Fruit fly (Drosophila melanogaster) whole organism, adult: Measurements from ENCODE around the gene p.

Source experiments
- CG11617 ChIP-seq: fragments of 200-800 bp; sonication (Bioruptor generic); optimal IDR thresholded peaks from 2 replicates; lab custom pipeline; 2017; ENCODE audit warnings: mild to moderate bottlenecking, missing biosample characterization, missing genetic modification reagents, missing genetic modification characterization
- CG12768 ChIP-seq: fragments of 200-800 bp; sonication (Bioruptor generic); optimal IDR thresholded peaks from 2 replicates; lab custom pipeline; 2017; ENCODE audit warnings: missing biosample characterization, missing genetic modification characterization, mild to moderate bottlenecking, moderate library complexity, missing genetic modification reagents
- CG14711 ChIP-seq: fragments of 200-800 bp; sonication (Bioruptor generic); optimal IDR thresholded peaks from 2 replicates; lab custom pipeline; 2018; ENCODE audit warnings: missing biosample characterization, mild to moderate bottlenecking, missing genetic modification characterization, moderate library complexity
- CG1620 ChIP-seq: fragments of 200-800 bp; sonication (Bioruptor generic); optimal IDR thresholded peaks from 2 replicates; lab custom pipeline; 2016; ENCODE audit warnings: missing biosample characterization, missing genetic modification characterization
- CG33017 ChIP-seq: fragments of 200-800 bp; sonication (Bioruptor generic); optimal IDR thresholded peaks from 2 replicates; lab custom pipeline; 2018; ENCODE audit warnings: missing biosample characterization, mild to moderate bottlenecking, missing genetic modification characterization, moderate library complexity
- CG5204 ChIP-seq: fragments of 200-800 bp; sonication (Bioruptor generic); optimal IDR thresholded peaks from 2 replicates; lab custom pipeline; 2016; ENCODE audit warnings: missing biosample characterization, missing genetic modification characterization
- CG7045 ChIP-seq: fragments of 200-800 bp; sonication (Bioruptor generic); optimal IDR thresholded peaks from 2 replicates; lab custom pipeline; 2017; ENCODE audit warnings: missing biosample characterization, mild to moderate bottlenecking, missing genetic modification characterization
- CG7101 ChIP-seq: fragments of 200-800 bp; sonication (Bioruptor generic); optimal IDR thresholded peaks from 2 replicates; lab custom pipeline; 2018; ENCODE audit warnings: missing biosample characterization, mild to moderate bottlenecking, missing genetic modification characterization, moderate library complexity
- Clk ChIP-seq: fragments of 200-800 bp; sonication (Bioruptor generic); optimal IDR thresholded peaks from 2 replicates; lab custom pipeline; 2017; ENCODE audit warnings: missing biosample characterization, missing genetic modification characterization
- Crg-1 ChIP-seq: fragments of 200-800 bp; sonication (Bioruptor generic); optimal IDR thresholded peaks from 2 replicates; lab custom pipeline; 2016; ENCODE audit warnings: missing biosample characterization, missing genetic modification characterization
- Hr96 ChIP-seq: fragments of 200-800 bp; sonication (Bioruptor generic); optimal IDR thresholded peaks from 2 replicates; lab custom pipeline; 2016; ENCODE audit warnings: missing biosample characterization, missing genetic modification characterization
- Mnt ChIP-seq: fragments of 200-800 bp; sonication (Bioruptor generic); optimal IDR thresholded peaks from 2 replicates; lab custom pipeline; 2016; ENCODE audit warnings: missing biosample characterization, mild to moderate bottlenecking, missing genetic modification characterization
- bab1 ChIP-seq: fragments of 200-800 bp; sonication (Bioruptor generic); optimal IDR thresholded peaks from 3 replicates; lab custom pipeline; 2019; ENCODE audit warnings: missing biosample characterization, mild to moderate bottlenecking, missing genetic modification characterization, moderate library complexity
- cic ChIP-seq: fragments of 200-800 bp; sonication (Bioruptor generic); optimal IDR thresholded peaks from 2 replicates; lab custom pipeline; 2017; ENCODE audit warnings: missing biosample characterization, mild to moderate bottlenecking, missing genetic modification characterization, moderate library complexity
- cnc ChIP-seq, 2 experiments: fragments of >200 bp; optimal IDR thresholded peaks; 2 replicates each; lab custom pipeline; 2017
- kay ChIP-seq: fragments of 200-800 bp; sonication (Bioruptor generic); peaks from one replicate; lab custom pipeline; 2016; ENCODE audit warnings: missing biosample characterization, missing genetic modification characterization, borderline replicate concordance
- ovo ChIP-seq: fragments of 200-800 bp; sonication (Bioruptor generic); optimal IDR thresholded peaks from 2 replicates; lab custom pipeline; 2016; ENCODE audit warnings: missing biosample characterization, missing genetic modification characterization
- pad ChIP-seq: fragments of 200-800 bp; sonication (Bioruptor generic); optimal IDR thresholded peaks from 3 replicates; lab custom pipeline; 2017; ENCODE audit warnings: missing biosample characterization, missing genetic modification characterization, mild to moderate bottlenecking, moderate library complexity, missing genetic modification reagents
- tj ChIP-seq: fragments of 200-800 bp; sonication (Bioruptor generic); optimal IDR thresholded peaks from 3 replicates; lab custom pipeline; 2017; ENCODE audit warnings: missing biosample characterization, mild to moderate bottlenecking, missing genetic modification characterization, moderate library complexity
- toe ChIP-seq: fragments of 200-800 bp; sonication (Bioruptor generic); optimal IDR thresholded peaks from 2 replicates; lab custom pipeline; 2016; ENCODE audit warnings: missing biosample characterization, missing genetic modification characterization

Gene p

DNA sequence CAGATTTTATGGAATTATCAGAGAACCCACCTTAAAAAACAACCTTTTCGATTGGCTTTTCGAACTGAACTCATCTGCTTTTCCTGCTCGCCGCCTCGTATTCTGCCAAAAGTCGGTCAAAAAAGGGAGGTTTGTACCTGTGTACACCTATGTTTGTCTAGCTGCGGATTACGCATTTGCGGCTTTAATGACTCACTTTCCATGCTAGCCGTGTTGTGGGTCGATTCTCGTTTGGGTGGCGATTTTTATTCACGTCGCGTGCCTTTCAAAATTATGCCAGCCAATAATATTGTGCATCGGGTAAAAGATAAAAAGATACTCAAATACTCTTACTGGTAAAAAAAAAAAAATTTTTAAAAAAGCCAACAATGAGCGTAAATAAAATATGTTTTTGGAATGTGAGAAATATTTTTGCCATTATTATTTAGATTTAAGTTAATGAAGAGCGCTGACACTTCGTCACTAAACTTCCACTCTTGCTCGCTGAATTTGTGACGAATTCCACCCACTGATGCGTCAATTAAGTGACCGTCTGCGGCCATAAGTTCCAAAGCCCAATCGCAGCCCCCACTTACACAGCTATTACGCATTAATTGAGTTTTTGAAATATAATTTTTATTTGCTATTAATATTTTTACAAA lies 24.8 kb downstream of the p start, which contains the start of gene Cyp313b1:
Gene Cyp313b1 (minus strand): TSS at position 71 of the 641 bp plus-strand sequence.
- no peak for TF ChIP-seq pad
- TF ChIP-seq kay (GFP tag; lab: Kevin White, UChicago), result no peak
- no peak for TF ChIP-seq cic (GFP tag; lab: Kevin White, UChicago)
- no peak for TF ChIP-seq CG7045 (GFP tag; lab: Kevin White, UChicago)

DNA sequence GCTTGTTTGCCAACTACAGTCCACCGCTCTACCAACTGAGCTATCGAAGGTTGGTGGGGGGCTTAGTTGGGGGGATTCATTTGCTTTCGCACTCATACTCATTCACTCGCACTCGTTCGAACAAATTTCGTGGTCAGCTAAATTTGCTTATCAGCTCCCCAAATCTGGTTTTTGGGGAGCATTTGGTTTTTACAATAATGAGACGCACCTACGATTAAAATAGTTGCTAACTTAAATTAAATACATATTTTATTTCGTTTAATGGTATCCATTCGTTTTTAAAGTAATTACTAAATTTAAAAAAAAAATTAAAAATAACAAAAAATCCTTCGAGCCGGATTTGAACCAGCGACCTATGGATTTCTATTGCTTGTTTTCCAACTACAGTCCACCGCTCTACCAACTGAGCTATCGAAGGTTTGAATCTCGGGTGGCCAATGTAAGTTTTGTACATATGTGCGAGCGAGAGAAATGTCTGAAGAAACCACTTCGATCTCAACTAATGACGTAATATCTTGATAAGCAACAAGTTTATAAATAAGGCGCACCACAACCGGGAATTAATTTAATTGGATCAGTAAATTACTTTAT lies 28.0 kb downstream of the p start:
- TF ChIP-seq CG1620 (GFP tag; lab: Kevin White, UChicago) (no peak), bab1 (GFP tag; lab: Kevin White, UChicago) (peak; percentile 10), Hr96 (GFP tag; lab: Kevin White, UChicago) (no peak), cic (GFP tag; lab: Kevin White, UChicago) (no peak), pad (no peak), CG11617 (no peak), CG5204 (no peak), tj (GFP tag; lab: Kevin White, UChicago) (peak; percentile 90), kay (GFP tag; lab: Kevin White, UChicago) (peak; percentile 79), CG33017 (tag; lab: Kevin White, UChicago) (no peak), Clk (no peak), ovo (GFP tag; lab: Kevin White, UChicago) (no peak), CG7045 (GFP tag; lab: Kevin White, UChicago) (no peak), Crg-1 (GFP tag; lab: Kevin White, UChicago) (no peak), CG12768 (no peak)

DNA sequence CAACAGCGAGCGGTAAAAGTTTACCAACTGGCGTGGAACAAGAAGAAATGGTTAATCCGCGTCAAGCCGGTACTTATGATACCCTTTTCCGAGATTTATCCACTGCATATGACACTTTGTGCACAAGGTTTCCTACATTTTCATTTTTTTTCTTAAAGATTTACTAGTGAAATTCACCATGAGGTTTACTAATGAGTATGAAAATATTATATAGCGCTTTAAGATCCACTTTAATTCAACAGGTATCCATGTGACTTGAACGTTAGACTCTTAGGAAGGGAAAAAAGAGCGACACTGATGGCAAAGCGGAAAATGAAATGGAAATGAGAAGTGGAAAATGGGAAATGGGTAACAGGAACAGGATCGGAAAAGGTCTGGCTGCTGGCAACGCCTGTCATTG lies 31.9 kb downstream of the p start:
- TF ChIP-seq tj (GFP tag; lab: Kevin White, UChicago), result no peak
- TF ChIP-seq CG11617, result no peak
- TF ChIP-seq cic (GFP tag; lab: Kevin White, UChicago), result no peak

DNA sequence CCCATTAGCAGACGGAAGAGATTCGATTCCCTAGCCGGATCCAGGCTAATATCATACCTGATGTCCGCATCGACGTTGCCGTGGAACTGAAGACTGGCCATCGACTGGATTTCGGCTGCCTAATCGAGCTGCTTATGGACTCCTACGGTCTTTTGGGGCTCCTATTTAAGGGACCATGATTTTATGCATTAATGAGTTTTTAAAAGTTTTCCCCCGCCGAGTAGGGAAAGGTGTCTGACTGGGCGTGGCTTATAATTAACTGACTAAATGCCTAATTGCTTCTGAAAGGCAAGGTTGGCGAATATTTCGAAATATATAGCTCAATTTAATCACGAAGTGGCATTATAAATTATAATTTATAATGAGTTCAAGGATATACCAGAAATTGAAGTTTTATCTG lies 34.7 kb downstream of the p start, which contains the start of gene Or85e:
Gene Or85e (minus strand): TSS at position 101 of the 400 bp plus-strand sequence.
- TF ChIP-seq cnc (optimal IDR thresholded peaks at IDR 0.05; lab: Kevin White, UChicago), result no peak
- TF ChIP-seq toe, result no peak
- TF ChIP-seq tj (GFP tag; lab: Kevin White, UChicago), result no peak

DNA sequence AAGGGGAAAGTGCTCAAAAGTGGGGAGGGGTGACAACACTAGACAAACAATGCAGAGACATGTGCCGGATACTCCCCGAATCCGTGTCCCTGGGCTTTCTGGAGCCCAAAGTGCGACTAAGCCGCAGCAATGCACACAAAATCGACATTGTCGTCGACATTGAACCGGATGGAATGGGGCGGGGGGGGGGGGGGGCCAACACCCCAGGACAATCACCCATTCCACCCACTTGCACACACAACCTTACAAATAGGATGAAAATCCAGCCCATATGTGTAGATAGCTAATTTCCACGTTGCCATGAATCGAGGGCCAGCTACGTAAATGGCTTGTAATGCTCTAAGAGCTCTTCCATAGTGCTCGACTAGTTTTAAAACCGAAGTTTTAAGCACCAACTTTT lies 49.7 kb downstream of the p start:
- TF ChIP-seq CG7101 (tag; lab: Kevin White, UChicago) (no peak), bab1 (GFP tag; lab: Kevin White, UChicago) (no peak), CG33017 (tag; lab: Kevin White, UChicago) (no peak), CG5204 (no peak), Mnt (GFP tag; lab: Kevin White, UChicago) (no peak), Clk (no peak), CG12768 (no peak), cnc (optimal IDR thresholded peaks at IDR 0.05; lab: Kevin White, UChicago) (no peak), CG1620 (GFP tag; lab: Kevin White, UChicago) (no peak), CG7045 (GFP tag; lab: Kevin White, UChicago) (no peak), toe (no peak), kay (GFP tag; lab: Kevin White, UChicago) (no peak), pad (no peak), Hr96 (GFP tag; lab: Kevin White, UChicago) (no peak), CG11617 (no peak), ovo (GFP tag; lab: Kevin White, UChicago) (no peak), cic (GFP tag; lab: Kevin White, UChicago) (no peak), tj (GFP tag; lab: Kevin White, UChicago) (no peak), Crg-1 (GFP tag; lab: Kevin White, UChicago) (no peak)

DNA sequence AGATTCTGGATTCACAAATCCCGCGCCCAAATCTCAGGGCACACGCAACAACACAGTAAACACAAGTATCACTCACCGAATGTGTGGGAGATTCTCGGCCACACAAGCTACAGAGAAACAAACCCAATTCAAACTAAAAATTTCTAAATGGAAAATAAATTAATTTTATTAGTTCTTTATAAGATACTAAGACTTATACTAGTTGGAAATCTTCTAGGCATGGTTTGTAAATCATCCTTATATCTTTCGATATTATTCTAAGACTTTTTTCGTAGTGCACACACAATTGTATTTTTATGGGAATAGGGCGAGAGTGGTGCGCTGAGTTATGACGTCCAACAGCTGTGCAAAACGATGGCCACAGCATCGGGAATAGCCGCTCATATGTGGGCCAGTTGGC lies 51.4 kb downstream of the p start:
- TF ChIP-seq CG7045 (GFP tag; lab: Kevin White, UChicago) (no peak), ovo (GFP tag; lab: Kevin White, UChicago) (no peak), cic (GFP tag; lab: Kevin White, UChicago) (no peak), CG12768 (no peak), CG14711 (tag; lab: Kevin White, UChicago) (no peak), Crg-1 (GFP tag; lab: Kevin White, UChicago) (no peak)

DNA sequence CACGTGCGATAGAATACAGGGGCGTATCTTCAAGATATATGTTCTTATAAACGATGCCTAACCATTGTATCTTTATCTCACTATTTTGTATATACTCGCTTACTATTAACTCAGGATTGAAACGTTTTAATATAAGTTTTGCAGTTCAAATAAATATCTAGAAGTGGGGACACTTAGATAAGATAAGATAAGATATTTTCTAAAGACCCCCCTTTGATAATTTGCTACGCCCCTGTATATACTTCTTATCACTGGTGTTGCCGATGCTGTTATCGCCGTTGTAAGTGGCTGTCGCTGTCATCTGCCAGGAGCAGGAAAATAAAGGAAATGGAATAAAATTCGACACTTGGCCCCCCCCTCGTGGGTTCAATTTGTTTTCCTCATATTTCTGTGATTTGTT lies 54.3 kb downstream of the p start:
- TF ChIP-seq Crg-1 (GFP tag; lab: Kevin White, UChicago) (no peak), CG11617 (no peak), kay (GFP tag; lab: Kevin White, UChicago) (no peak), CG12768 (no peak), CG5204 (no peak), CG33017 (tag; lab: Kevin White, UChicago) (no peak), ovo (GFP tag; lab: Kevin White, UChicago) (no peak), Mnt (GFP tag; lab: Kevin White, UChicago) (no peak), Clk (no peak), CG7045 (GFP tag; lab: Kevin White, UChicago) (no peak), CG14711 (tag; lab: Kevin White, UChicago) (no peak), tj (GFP tag; lab: Kevin White, UChicago) (no peak), pad (no peak), Hr96 (GFP tag; lab: Kevin White, UChicago) (no peak)
